Fruit fly (Drosophila melanogaster) whole organism, wandering third instar larva: ENCODE measurements around the gene tay.

Source experiments
- Abd-B ChIP-seq: fragments of >200 bp; optimal IDR thresholded peaks from 2 replicates; lab custom pipeline; 2017; ENCODE audit warnings: missing biosample characterization, missing genetic modification characterization
- CrebA ChIP-seq: fragments of 200-800 bp; sonication (Bioruptor generic); optimal IDR thresholded peaks from 2 replicates; lab custom pipeline; 2016; ENCODE audit warnings: missing biosample characterization, mild to moderate bottlenecking, missing genetic modification characterization, borderline replicate concordance
- Dif ChIP-seq: fragments of 200-275, 200-300 bp; sonication (Bioruptor generic); optimal IDR thresholded peaks from 2 replicates; lab custom pipeline; 2018; ENCODE audit warnings: missing biosample characterization, missing genetic modification characterization; ENCODE audit not compliant: partially characterized antibody
- GATAd ChIP-seq: sonication (Bioruptor generic); optimal IDR thresholded peaks from 2 replicates; lab custom pipeline; 2016; ENCODE audit warnings: missing biosample characterization, missing genetic modification characterization
- Hr78 ChIP-seq: fragments of >200 bp; optimal IDR thresholded peaks from 2 replicates; lab custom pipeline; 2017; ENCODE audit warnings: missing biosample characterization, missing genetic modification characterization
- Hr83 ChIP-seq: fragments of 200-300 bp; sonication (Bioruptor generic); optimal IDR thresholded peaks from 2 replicates; lab custom pipeline; 2016; ENCODE audit warnings: missing biosample characterization, mild to moderate bottlenecking, missing genetic modification characterization, moderate library complexity; ENCODE audit not compliant: poor library complexity, severe bottlenecking
- Jra ChIP-seq: sonication (Bioruptor generic); optimal IDR thresholded peaks from 2 replicates; lab custom pipeline; 2016; ENCODE audit warnings: missing biosample characterization, missing genetic modification characterization
- Mio ChIP-seq: sonication (Bioruptor generic); optimal IDR thresholded peaks from 2 replicates; lab custom pipeline; 2016; ENCODE audit warnings: missing biosample characterization, missing genetic modification characterization
- Myc ChIP-seq: fragments of >200 bp; optimal IDR thresholded peaks from 2 replicates; lab custom pipeline; 2017
- N ChIP-seq: fragments of >200 bp; optimal IDR thresholded peaks from 2 replicates; lab custom pipeline; 2018; ENCODE audit warnings: missing biosample characterization, missing external identifiers, missing genetic modification characterization
- OdsH ChIP-seq: fragments of 200-800 bp; sonication (Bioruptor generic); optimal IDR thresholded peaks from 2 replicates; lab custom pipeline; 2016; ENCODE audit warnings: missing biosample characterization, mild to moderate bottlenecking, missing genetic modification characterization
- Rel ChIP-seq, 2 experiments: fragments of 200-800 bp; sonication (Bioruptor generic) in 1 of 2; optimal IDR thresholded peaks; 2 replicates in 1 of 2; 3 replicates in 1 of 2; lab custom pipeline; 2016 to 2019; ENCODE audit warnings: mild to moderate bottlenecking in 2 of 2, missing biosample characterization in 2 of 2, missing genetic modification characterization in 2 of 2, moderate library complexity in 1 of 2
- Sp1 ChIP-seq: fragments of 200-800 bp; sonication (Bioruptor generic); optimal IDR thresholded peaks from 3 replicates; lab custom pipeline; 2019; ENCODE audit warnings: missing biosample characterization, mild to moderate bottlenecking, missing genetic modification characterization, moderate library complexity
- br ChIP-seq: fragments of 200-800 bp; sonication (Bioruptor generic); optimal IDR thresholded peaks from 2 replicates; lab custom pipeline; 2016; ENCODE audit warnings: missing biosample characterization, missing genetic modification characterization
- brk ChIP-seq: fragments of 200-800 bp; sonication (Bioruptor generic); optimal IDR thresholded peaks from 2 replicates; lab custom pipeline; 2016; ENCODE audit warnings: missing biosample characterization, mild to moderate bottlenecking, missing genetic modification characterization
- dl ChIP-seq, 2 experiments: fragments of 175-275, 200-275 bp in 1 of 2; fragments of 200-275 bp in 1 of 2; sonication (Bioruptor generic); optimal IDR thresholded peaks; lab custom pipeline; 2018; ENCODE audit warnings: mild to moderate bottlenecking in 2 of 2, missing biosample characterization in 2 of 2, missing genetic modification characterization in 2 of 2, moderate library complexity in 2 of 2; ENCODE audit not compliant: partially characterized antibody in 2 of 2, insufficient read depth in 1 of 2
- dsf ChIP-seq: sonication (Bioruptor generic); optimal IDR thresholded peaks from 2 replicates; lab custom pipeline; 2016; ENCODE audit warnings: missing biosample characterization, missing genetic modification characterization, borderline replicate concordance
- ey ChIP-seq: fragments of 200-800 bp; sonication (Bioruptor generic); optimal IDR thresholded peaks from 2 replicates; lab custom pipeline; 2016; ENCODE audit warnings: missing biosample characterization, missing genetic modification characterization
- foxo ChIP-seq, 2 experiments: fragments of 200-800 bp; sonication (Bioruptor generic); optimal IDR thresholded peaks; 2 replicates in 1 of 2; 3 replicates in 1 of 2; lab custom pipeline; 2016 to 2017; ENCODE audit warnings: missing biosample characterization in 2 of 2, missing genetic modification characterization in 2 of 2
- h ChIP-seq: fragments of 200-800 bp; sonication (Bioruptor generic); optimal IDR thresholded peaks from 3 replicates; lab custom pipeline; 2016; ENCODE audit warnings: missing biosample characterization, mild to moderate bottlenecking, missing genetic modification characterization
- jim ChIP-seq: fragments of 175-275, 200-325 bp; sonication (Bioruptor generic); optimal IDR thresholded peaks from 2 replicates; lab custom pipeline; 2016; ENCODE audit warnings: missing biosample characterization, mild to moderate bottlenecking, missing genetic modification characterization
- lola ChIP-seq: fragments of >200 bp; optimal IDR thresholded peaks from 2 replicates; lab custom pipeline; 2017; ENCODE audit warnings: missing biosample characterization, missing genetic modification characterization
- pan ChIP-seq: fragments of >200 bp; optimal IDR thresholded peaks from 2 replicates; lab custom pipeline; 2017
- psq ChIP-seq: fragments of 200-800 bp; sonication (Bioruptor generic); optimal IDR thresholded peaks from 3 replicates; lab custom pipeline; 2017; ENCODE audit warnings: missing biosample characterization, mild to moderate bottlenecking, missing genetic modification characterization, moderate library complexity
- rgr ChIP-seq: fragments of 200-800 bp; sonication (Bioruptor generic); optimal IDR thresholded peaks from 3 replicates; lab custom pipeline; 2016; ENCODE audit warnings: missing biosample characterization, mild to moderate bottlenecking, missing genetic modification characterization
- sage ChIP-seq: fragments of 200-800 bp; sonication (Bioruptor generic); optimal IDR thresholded peaks from 2 replicates; lab custom pipeline; 2016; ENCODE audit warnings: missing biosample characterization, mild to moderate bottlenecking, missing genetic modification characterization
- sv ChIP-seq: fragments of 200-800 bp; sonication (Bioruptor generic); optimal IDR thresholded peaks from 3 replicates; lab custom pipeline; 2016; ENCODE audit warnings: missing biosample characterization, missing genetic modification characterization
- tai ChIP-seq: sonication (Bioruptor generic); optimal IDR thresholded peaks from 2 replicates; lab custom pipeline; 2016; ENCODE audit warnings: missing biosample characterization, missing genetic modification characterization
- usp ChIP-seq: fragments of >200 bp; optimal IDR thresholded peaks from 2 replicates; lab custom pipeline; 2017; ENCODE audit warnings: missing biosample characterization, missing genetic modification characterization
- woc ChIP-seq: sonication (Bioruptor generic); optimal IDR thresholded peaks from 2 replicates; lab custom pipeline; 2016; ENCODE audit warnings: missing biosample characterization, mild to moderate bottlenecking, missing genetic modification characterization

The tay gene

dm6 chrX:15887247-15887616 lies at the start of gene tay:
TSS of gene tay (minus strand) at chrX:15887311.
- TF ChIP-seq Myc (lab: Kevin White, UChicago) (peak; percentile 18), sv (GFP tag; lab: Kevin White, UChicago) (no peak), Mio (GFP tag; lab: Kevin White, UChicago) (no peak), Hr83 (GFP tag; lab: Kevin White, UChicago) (peak; percentile 4), rgr (GFP tag; lab: Kevin White, UChicago) (peak; percentile 15), Rel (GFP tag; optimal IDR thresholded peaks at IDR 0.05; lab: Kevin White, UChicago) (no peak), Rel (tag; optimal IDR thresholded peaks at IDR 0.05; lab: Kevin White, UChicago) (peak; percentile 44)

- TF ChIP-seq usp (GFP tag; lab: Kevin White, UChicago), result no peak
- TF ChIP-seq CrebA, result no peak
- TF ChIP-seq woc (GFP tag; lab: Kevin White, UChicago), result peak; percentile 6
- TF ChIP-seq Dif (GFP tag; lab: Kevin White, UChicago), result no peak
Measured at dm6 chrX:15934226-15934547, 47.1 kb upstream of the tay start.

- TF ChIP-seq woc (GFP tag; lab: Kevin White, UChicago), result peak; percentile 36
- TF ChIP-seq Hr78 (GFP tag; lab: Kevin White, UChicago), result peak; percentile 79
- TF ChIP-seq ey (GFP tag; lab: Kevin White, UChicago), result no peak
- TF ChIP-seq N (GFP tag; lab: Kevin White, UChicago), result peak; percentile 90
Measured at dm6 chrX:15933504-15934225, 46.6 kb upstream of the tay start, which contains the start of gene Ranbp16. TSS of gene Ranbp16 (minus strand) at chrX:15933867.

- TF ChIP-seq foxo (GFP tag; optimal IDR thresholded peaks at IDR 0.05; lab: Kevin White, UChicago) (no peak), dsf (GFP tag; lab: Kevin White, UChicago) (no peak), pan (no peak), Sp1 (GFP tag; lab: Kevin White, UChicago) (no peak), rgr (GFP tag; lab: Kevin White, UChicago) (no peak), Jra (GFP tag; lab: Kevin White, UChicago) (no peak)
Measured at dm6 chrX:15924805-15925204, 37.7 kb upstream of the tay start, which contains the start of gene Lcch3. TSS of gene Lcch3 (plus strand) at chrX:15925105.

dm6 chrX:15921655-15922054 lies 34.5 kb upstream of the tay start, which contains the start of gene CG8916:
TSS of gene CG8916 (plus strand) at chrX:15921955.
- no peak for TF ChIP-seq dsf (GFP tag; lab: Kevin White, UChicago)
- TF ChIP-seq CrebA, result no peak
- no peak for TF ChIP-seq Sp1 (GFP tag; lab: Kevin White, UChicago)
- no peak for TF ChIP-seq br (GFP tag; lab: Kevin White, UChicago)
- no peak for TF ChIP-seq Abd-B
- no peak for TF ChIP-seq sv (GFP tag; lab: Kevin White, UChicago)
- no peak for TF ChIP-seq OdsH (GFP tag; lab: Kevin White, UChicago)
- TF ChIP-seq GATAd (GFP tag; lab: Kevin White, UChicago), result no peak
- TF ChIP-seq Myc (lab: Kevin White, UChicago), result no peak
- no peak for TF ChIP-seq woc (GFP tag; lab: Kevin White, UChicago)
- no peak for TF ChIP-seq jim (GFP tag; lab: Kevin White, UChicago)
- TF ChIP-seq ey (GFP tag; lab: Kevin White, UChicago), result no peak
- TF ChIP-seq lola (GFP tag; lab: Kevin White, UChicago), result no peak
- no peak for TF ChIP-seq brk
- TF ChIP-seq tai (GFP tag; lab: Kevin White, UChicago), result no peak
- TF ChIP-seq sage (GFP tag; lab: Kevin White, UChicago), result no peak
- TF ChIP-seq Dif (GFP tag; lab: Kevin White, UChicago), result no peak
- no peak for TF ChIP-seq psq (GFP tag; lab: Kevin White, UChicago)
- TF ChIP-seq, all 38 proteins: peak for 0

dm6 chrX:15910570-15910969 lies 23.5 kb upstream of the tay start, which contains the start of gene Lrp4:
TSS of gene Lrp4 (plus strand) at chrX:15910870.
- TF ChIP-seq Dif (GFP tag; lab: Kevin White, UChicago) (no peak), dl (GFP tag; optimal IDR thresholded peaks at IDR 0.05; lab: Kevin White, UChicago; ENCODE audit: insufficient read depth in 1 of 2, partially characterized antibody in 2 of 2) (no peak), h (GFP tag; lab: Kevin White, UChicago) (no peak), N (GFP tag; lab: Kevin White, UChicago) (no peak), psq (GFP tag; lab: Kevin White, UChicago) (no peak), ey (GFP tag; lab: Kevin White, UChicago) (no peak)
